Worm (Caenorhabditis elegans) whole organism, L4/young adult: ENCODE measurements around the gene F44B9.10.

Source experiments
- dao-5 ChIP-seq: sonication (generic microtip); optimal IDR thresholded peaks from 2 replicates; lab custom pipeline; 2016; ENCODE audit warnings: missing genotype, missing genetic modification characterization, moderate library complexity, missing compliant biosample characterization
- him-1 ChIP-seq: sonication (generic microtip); optimal IDR thresholded peaks from 2 replicates; lab custom pipeline; 2016; ENCODE audit warnings: missing genotype, missing genetic modification reagents, missing genetic modification characterization, missing compliant biosample characterization

DNA sequence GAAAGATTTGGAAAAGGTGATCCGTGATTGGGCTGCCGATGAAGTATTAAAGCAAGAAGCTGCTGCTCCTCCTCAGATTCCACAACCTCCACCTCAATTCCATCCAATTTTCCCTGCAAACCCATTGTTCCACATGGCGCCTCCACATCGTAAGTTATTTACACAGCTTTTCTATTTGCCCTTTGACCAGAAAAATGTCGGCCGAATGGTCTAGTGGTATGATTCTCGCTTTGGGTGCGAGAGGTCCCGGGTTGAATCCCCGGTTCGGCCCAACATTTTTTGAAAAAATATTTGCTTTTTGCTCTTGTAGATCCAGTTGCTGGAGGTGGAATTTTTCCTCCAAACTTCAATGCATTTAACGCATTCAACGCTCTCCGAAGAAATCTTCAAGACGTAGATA, 35.8 kb upstream of the F44B9.10 start:
- TF ChIP-seq him-1 (tag; lab: Kevin White, UChicago): no peak
- no peak for TF ChIP-seq dao-5 (tag; lab: Kevin White, UChicago)
